Fruit fly (Drosophila melanogaster): ENCODE results near the gene HDAC11.
A peak's percentile ranks its signal among the peaks of the same experiment; 100 is the strongest.

HDAC11 gene

dm6 chr3R:24893320-24893955 is 37.4 kb upstream of the HDAC11 start (continued):
- no peak for TF ChIP-seq chif (GFP tag; optimal IDR thresholded peaks at IDR 0.05)
- peak; percentile 3 for TF ChIP-seq grn (GFP tag; optimal IDR thresholded peaks at IDR 0.05)
- TF ChIP-seq bcd (GFP tag; optimal IDR thresholded peaks at IDR 0.05) = peak; percentile 80
- TF ChIP-seq CG2202 (tag; optimal IDR thresholded peaks at IDR 0.05) = peak; percentile 47
- TF ChIP-seq sr (GFP tag; IDR thresholded peaks at IDR 0.05) = no peak
- no peak for TF ChIP-seq sens-2 (GFP tag; IDR thresholded peaks at IDR 0.05)
- TF ChIP-seq CG11723 (GFP tag; optimal IDR thresholded peaks at IDR 0.05) = peak; percentile 34
- TF ChIP-seq tap (tag; optimal IDR thresholded peaks at IDR 0.05) = peak; percentile 81
- no peak for TF ChIP-seq knrl (GFP tag; IDR thresholded peaks at IDR 0.05; ENCODE audit: partially characterized antibody)
- no peak for TF ChIP-seq ab (GFP tag; optimal IDR thresholded peaks at IDR 0.05)
- TF ChIP-seq CG1647 (GFP tag; optimal IDR thresholded peaks at IDR 0.05) = no peak
- TF ChIP-seq CG1832 (GFP tag; optimal IDR thresholded peaks at IDR 0.05) = no peak
- TF ChIP-seq vfl (GFP tag; optimal IDR thresholded peaks at IDR 0.05) = no peak
- peak; percentile 54 for TF ChIP-seq Max (GFP tag; optimal IDR thresholded peaks at IDR 0.05)
- no peak for TF ChIP-seq CG14860 (GFP tag; IDR thresholded peaks at IDR 0.05; ENCODE audit: partially characterized antibody)
- peak; percentile 74 for TF ChIP-seq croc (GFP tag; conservative IDR thresholded peaks at IDR 0.05)
- TF ChIP-seq CG14965 (GFP tag; optimal IDR thresholded peaks at IDR 0.05; ENCODE audit: borderline replicate concordance) = no peak
- no peak for TF ChIP-seq ash1 (GFP tag; optimal IDR thresholded peaks at IDR 0.05)
- TF ChIP-seq h (optimal IDR thresholded peaks at IDR 0.05) = no peak
- no peak for TF ChIP-seq sima (GFP tag; optimal IDR thresholded peaks at IDR 0.05)
- TF ChIP-seq trem (tag; optimal IDR thresholded peaks at IDR 0.05) = peak; percentile 90
- TF ChIP-seq BEAF-32 (GFP tag; optimal IDR thresholded peaks at IDR 0.05) = no peak
- TF ChIP-seq Fer1 (GFP tag; optimal IDR thresholded peaks at IDR 0.05) = no peak
- TF ChIP-seq CG7928 (GFP tag; optimal IDR thresholded peaks at IDR 0.05) = peak; percentile 14
- no peak for TF ChIP-seq amos (GFP tag; IDR thresholded peaks at IDR 0.05; ENCODE audit: partially characterized antibody)
- TF ChIP-seq CG1792 (GFP tag; optimal IDR thresholded peaks at IDR 0.05) = no peak
- TF ChIP-seq pros (GFP tag; optimal IDR thresholded peaks at IDR 0.05) = peak; percentile 47
- TF ChIP-seq CG2875 (GFP tag; optimal IDR thresholded peaks at IDR 0.05) = peak; percentile 45
- peak; percentile 88 for TF ChIP-seq grau (tag; optimal IDR thresholded peaks at IDR 0.05)
- no peak for TF ChIP-seq Doc3 (GFP tag; IDR thresholded peaks at IDR 0.05; ENCODE audit: partially characterized antibody)
- TF ChIP-seq CG5953 (GFP tag; IDR thresholded peaks at IDR 0.05) = no peak
- no peak for TF ChIP-seq Lim3 (GFP tag; IDR thresholded peaks at IDR 0.05)
- TF ChIP-seq CG6813 (GFP tag; optimal IDR thresholded peaks at IDR 0.05) = peak; percentile 58
- peak; percentile 91 for TF ChIP-seq CG10267 (tag; optimal IDR thresholded peaks at IDR 0.05)
- peak; percentile 70 for TF ChIP-seq BtbVII (GFP tag; optimal IDR thresholded peaks at IDR 0.05)
- no peak for TF ChIP-seq NC2β (GFP tag; optimal IDR thresholded peaks at IDR 0.05)
- no peak for TF ChIP-seq Elba2 (GFP tag; optimal IDR thresholded peaks at IDR 0.05)
- peak; percentile 71 for TF ChIP-seq HLH3B (GFP tag; IDR thresholded peaks at IDR 0.05)
- TF ChIP-seq dm (GFP tag; optimal IDR thresholded peaks at IDR 0.05) = no peak
- no peak for TF ChIP-seq usp (GFP tag; optimal IDR thresholded peaks at IDR 0.05)
- peak; percentile 84 for TF ChIP-seq CG32767 (GFP tag; IDR thresholded peaks at IDR 0.05)
- peak; percentile 35; the same call in 1 of the 3 replicates for TF ChIP-seq Aef1 (GFP tag; IDR thresholded peaks at IDR 0.05)
- peak; percentile 21 for TF ChIP-seq psq (GFP tag; optimal IDR thresholded peaks at IDR 0.05)
- no peak for TF ChIP-seq Dll (GFP tag; IDR thresholded peaks at IDR 0.05; ENCODE audit: partially characterized antibody)
- TF ChIP-seq sd (tag; optimal IDR thresholded peaks at IDR 0.05) = peak; percentile 36
- TF ChIP-seq lbe (GFP tag; optimal IDR thresholded peaks at IDR 0.05) = peak; percentile 46
- no peak for TF ChIP-seq CG10959 (GFP tag; IDR thresholded peaks at IDR 0.05)
- TF ChIP-seq CG31441 (GFP tag; IDR thresholded peaks at IDR 0.05) = peak; percentile 97
- peak; percentile 39; the same call in 2 of the 3 replicates for TF ChIP-seq B-H1 (GFP tag; IDR thresholded peaks at IDR 0.05)
- TF ChIP-seq CG10654 (GFP tag; optimal IDR thresholded peaks at IDR 0.05) = peak; percentile 62
- no peak for TF ChIP-seq CG15073 (GFP tag; optimal IDR thresholded peaks at IDR 0.05)
